Fruit fly (Drosophila melanogaster): ENCODE data around the gene CG8087.

Gene CG8087

DNA sequence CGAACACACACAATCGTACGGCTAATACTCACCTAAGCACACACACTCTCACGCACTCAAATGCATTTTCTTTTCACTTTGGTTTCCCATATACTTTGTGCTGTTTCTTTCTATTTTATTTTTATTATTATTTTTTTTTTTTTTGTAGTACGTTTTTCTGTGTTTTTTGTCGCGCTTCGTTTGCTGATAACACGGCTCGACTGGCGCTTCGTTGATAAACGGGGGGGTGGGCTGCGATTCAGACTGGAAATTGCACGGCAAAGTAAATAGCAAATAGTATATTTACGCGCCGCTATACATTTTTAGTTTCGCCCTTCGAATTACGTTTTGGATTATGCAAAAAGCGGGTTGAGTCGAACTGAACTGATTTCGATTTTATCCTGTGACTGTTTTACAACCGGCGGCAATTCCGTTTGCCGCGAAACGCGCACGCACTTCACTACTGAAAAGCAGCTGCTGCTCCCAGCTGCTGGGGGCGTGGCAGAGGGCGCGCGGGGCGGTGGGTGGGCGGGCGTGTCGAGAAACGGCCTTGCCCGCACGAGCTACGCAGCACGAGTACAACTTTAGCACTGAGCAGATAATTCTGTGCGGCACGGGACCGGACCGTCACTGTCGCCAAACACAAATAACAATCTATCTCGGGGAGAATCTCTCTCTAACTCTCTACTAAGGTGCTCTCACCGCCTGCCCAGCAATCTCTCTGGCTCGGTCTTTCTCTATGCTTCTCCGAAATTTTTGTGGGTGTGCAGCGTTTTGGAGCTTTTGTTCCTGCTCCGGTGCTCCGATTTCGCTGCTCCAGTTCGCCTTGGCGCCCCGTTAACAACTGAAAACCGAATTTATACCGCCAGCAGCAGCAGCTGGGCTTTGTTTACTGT, 6.9 kb downstream of the CG8087 start, which contains the start of gene Pde6:
Pde6 (minus strand) TSS at position 825 of the 875 bp plus-strand sequence.
- TF ChIP-seq CG14711 (tag; optimal IDR thresholded peaks at IDR 0.05) (no peak), CG12768 (GFP tag; optimal IDR thresholded peaks at IDR 0.05) (peak; percentile 79), Clk (GFP tag; optimal IDR thresholded peaks at IDR 0.05) (no peak), Crg-1 (GFP tag; optimal IDR thresholded peaks at IDR 0.05) (peak; percentile 33), bab1 (GFP tag; optimal IDR thresholded peaks at IDR 0.05) (no peak), kay (GFP tag; ENCODE audit: borderline replicate concordance) (peak; percentile 91), Hr96 (GFP tag; optimal IDR thresholded peaks at IDR 0.05) (peak; percentile 42), CG7101 (tag; optimal IDR thresholded peaks at IDR 0.05) (no peak), Mnt (GFP tag; optimal IDR thresholded peaks at IDR 0.05) (peak; percentile 38), CG11617 (GFP tag; optimal IDR thresholded peaks at IDR 0.05) (peak; percentile 63), ovo (GFP tag; optimal IDR thresholded peaks at IDR 0.05) (peak; percentile 17), cnc (optimal IDR thresholded peaks at IDR 0.05) (no peak), tj (GFP tag; optimal IDR thresholded peaks at IDR 0.05) (peak; percentile 36), CG33017 (tag; optimal IDR thresholded peaks at IDR 0.05) (peak; percentile 61), cic (GFP tag; optimal IDR thresholded peaks at IDR 0.05) (peak; percentile 89), CG7045 (GFP tag; optimal IDR thresholded peaks at IDR 0.05) (peak; percentile 43)

dm6 chr3R:14555021-14555420, 9.6 kb downstream of the CG8087 start:
- TF ChIP-seq bab1 (GFP tag; optimal IDR thresholded peaks at IDR 0.05): no peak
- no peak for TF ChIP-seq ovo (GFP tag; optimal IDR thresholded peaks at IDR 0.05)
- TF ChIP-seq kay (GFP tag; ENCODE audit: borderline replicate concordance): no peak
- no peak for TF ChIP-seq cnc (optimal IDR thresholded peaks at IDR 0.05)
- TF ChIP-seq CG1620 (GFP tag; optimal IDR thresholded peaks at IDR 0.05): no peak
- no peak for TF ChIP-seq CG7101 (tag; optimal IDR thresholded peaks at IDR 0.05)
- no peak for TF ChIP-seq Clk (GFP tag; optimal IDR thresholded peaks at IDR 0.05)
- no peak for TF ChIP-seq toe (GFP tag; optimal IDR thresholded peaks at IDR 0.05)
- TF ChIP-seq Hr96 (GFP tag; optimal IDR thresholded peaks at IDR 0.05): no peak
- TF ChIP-seq pad (GFP tag; optimal IDR thresholded peaks at IDR 0.05): no peak
- no peak for TF ChIP-seq CG14711 (tag; optimal IDR thresholded peaks at IDR 0.05)
- TF ChIP-seq CG12768 (GFP tag; optimal IDR thresholded peaks at IDR 0.05): no peak
- no peak for TF ChIP-seq Mnt (GFP tag; optimal IDR thresholded peaks at IDR 0.05)
- no peak for TF ChIP-seq Crg-1 (GFP tag; optimal IDR thresholded peaks at IDR 0.05)
- TF ChIP-seq CG7045 (GFP tag; optimal IDR thresholded peaks at IDR 0.05): no peak

- TF ChIP-seq Crg-1 (GFP tag; optimal IDR thresholded peaks at IDR 0.05) (no peak), Clk (GFP tag; optimal IDR thresholded peaks at IDR 0.05) (no peak), CG7045 (GFP tag; optimal IDR thresholded peaks at IDR 0.05) (no peak), toe (GFP tag; optimal IDR thresholded peaks at IDR 0.05) (no peak), kay (GFP tag; ENCODE audit: borderline replicate concordance) (no peak), tj (GFP tag; optimal IDR thresholded peaks at IDR 0.05) (no peak), CG5204 (GFP tag; optimal IDR thresholded peaks at IDR 0.05) (no peak), CG14711 (tag; optimal IDR thresholded peaks at IDR 0.05) (no peak), CG33017 (tag; optimal IDR thresholded peaks at IDR 0.05) (no peak), ovo (GFP tag; optimal IDR thresholded peaks at IDR 0.05) (no peak), cnc (optimal IDR thresholded peaks at IDR 0.05) (no peak)
These were observed 15.9 kb downstream of the CG8087 start for dm6 chr3R:14548752-14549151.

dm6 chr3R:14542038-14542437, 22.6 kb downstream of the CG8087 start:
- TF ChIP-seq pad (GFP tag; optimal IDR thresholded peaks at IDR 0.05) (no peak), Crg-1 (GFP tag; optimal IDR thresholded peaks at IDR 0.05) (no peak), CG33017 (tag; optimal IDR thresholded peaks at IDR 0.05) (no peak), toe (GFP tag; optimal IDR thresholded peaks at IDR 0.05) (no peak), bab1 (GFP tag; optimal IDR thresholded peaks at IDR 0.05) (no peak)

DNA sequence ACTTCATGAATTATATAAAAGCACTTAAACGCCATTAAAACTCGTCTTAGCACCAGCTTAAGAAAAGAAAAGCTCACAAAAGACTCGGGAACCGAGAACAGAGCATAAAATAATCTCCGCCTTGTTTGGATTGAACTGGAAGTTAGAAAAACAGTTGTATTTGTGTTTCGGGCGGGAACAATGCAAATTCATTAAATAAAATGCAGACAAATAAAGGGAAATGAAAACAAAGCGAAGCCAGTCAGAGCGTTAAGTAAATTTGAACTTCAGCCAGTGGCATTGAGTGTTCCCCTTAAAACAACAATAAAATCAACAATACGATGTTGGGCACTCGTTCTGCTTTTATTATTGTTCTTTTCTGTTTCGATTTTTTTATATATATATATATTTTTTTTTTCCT, 37.9 kb downstream of the CG8087 start:
- TF ChIP-seq CG33017 (tag; optimal IDR thresholded peaks at IDR 0.05) (no peak), CG1620 (GFP tag; optimal IDR thresholded peaks at IDR 0.05) (no peak), CG5204 (GFP tag; optimal IDR thresholded peaks at IDR 0.05) (no peak), ovo (GFP tag; optimal IDR thresholded peaks at IDR 0.05) (no peak), Mnt (GFP tag; optimal IDR thresholded peaks at IDR 0.05) (no peak), Hr96 (GFP tag; optimal IDR thresholded peaks at IDR 0.05) (no peak), CG11617 (GFP tag; optimal IDR thresholded peaks at IDR 0.05) (no peak), toe (GFP tag; optimal IDR thresholded peaks at IDR 0.05) (no peak)

- TF ChIP-seq ovo (GFP tag; optimal IDR thresholded peaks at IDR 0.05) (no peak), cic (GFP tag; optimal IDR thresholded peaks at IDR 0.05) (no peak)
These were observed 43.9 kb downstream of the CG8087 start, which contains the start of gene Cyp313a1 for dm6 chr3R:14520749-14521148. TSS of gene Cyp313a1 (plus strand) at chr3R:14521049.

- TF ChIP-seq Hr96 (GFP tag; optimal IDR thresholded peaks at IDR 0.05): no peak
- TF ChIP-seq CG7101 (tag; optimal IDR thresholded peaks at IDR 0.05): no peak
- TF ChIP-seq CG12768 (GFP tag; optimal IDR thresholded peaks at IDR 0.05): no peak
- no peak for TF ChIP-seq toe (GFP tag; optimal IDR thresholded peaks at IDR 0.05)
- no peak for TF ChIP-seq Crg-1 (GFP tag; optimal IDR thresholded peaks at IDR 0.05)
- no peak for TF ChIP-seq CG7045 (GFP tag; optimal IDR thresholded peaks at IDR 0.05)
- no peak for TF ChIP-seq cnc (optimal IDR thresholded peaks at IDR 0.05)
- no peak for TF ChIP-seq ovo (GFP tag; optimal IDR thresholded peaks at IDR 0.05)
- TF ChIP-seq CG11617 (GFP tag; optimal IDR thresholded peaks at IDR 0.05): no peak
- TF ChIP-seq pad (GFP tag; optimal IDR thresholded peaks at IDR 0.05): no peak
These were observed 47.9 kb downstream of the CG8087 start, which contains the start of gene CG34273 for dm6 chr3R:14516742-14517141. TSS of gene CG34273 (plus strand) at chr3R:14517042.
